Fruit fly (Drosophila melanogaster): ENCODE results near the gene CG13465.

DNA sequence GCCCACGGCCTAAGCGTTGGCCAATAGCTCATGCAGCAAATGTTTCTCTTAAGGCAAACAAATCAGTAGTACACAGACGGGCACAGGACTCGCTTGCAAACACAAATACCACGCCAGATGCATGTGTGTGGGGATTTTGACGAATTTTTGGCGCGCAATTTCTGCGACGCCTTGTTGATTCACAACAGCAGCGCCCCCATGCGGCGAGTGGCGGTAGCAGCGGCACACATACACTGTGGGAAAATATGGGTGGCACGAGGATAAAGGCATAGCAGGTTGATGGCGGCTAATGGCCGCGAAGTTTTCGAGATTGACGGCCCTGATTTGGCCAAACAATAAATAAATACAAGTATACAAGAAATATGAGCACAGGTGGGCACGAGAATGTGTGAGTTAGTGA is 18.5 kb downstream of the CG13465 start:
- TF ChIP-seq bab1 (GFP tag; optimal IDR thresholded peaks at IDR 0.05) = no peak
- TF ChIP-seq Hr96 (GFP tag; optimal IDR thresholded peaks at IDR 0.05) = no peak
- no peak for TF ChIP-seq Crg-1 (GFP tag; optimal IDR thresholded peaks at IDR 0.05)
- no peak for TF ChIP-seq cnc (optimal IDR thresholded peaks at IDR 0.05)
- no peak for TF ChIP-seq Clk (GFP tag; optimal IDR thresholded peaks at IDR 0.05)
- TF ChIP-seq pad (GFP tag; optimal IDR thresholded peaks at IDR 0.05) = no peak

Data from whole organism, adult.